Worm (Caenorhabditis elegans): ENCODE measurements around the gene K06H6.4.

ce11 chrV:559940-560339 lies 19.1 kb upstream of the K06H6.4 start, which contains the start of gene srx-7:
- no peak for TF ChIP-seq klf-2 (GFP tag; conservative IDR thresholded peaks at IDR 0.05)
- no peak for TF ChIP-seq flt-1 (GFP tag; IDR thresholded peaks at IDR 0.05)
- TF ChIP-seq ref-1 (GFP tag; conservative IDR thresholded peaks at IDR 0.05) = no peak
- TF ChIP-seq med-1 (GFP tag; optimal IDR thresholded peaks at IDR 0.05; ENCODE audit: insufficient read depth) = no peak
- TF ChIP-seq ztf-29 (GFP tag; IDR thresholded peaks at IDR 0.05) = no peak
- no peak for TF ChIP-seq tab-1 (GFP tag; IDR thresholded peaks at IDR 0.05)
- no peak for TF ChIP-seq cog-1 (tag; optimal IDR thresholded peaks at IDR 0.05)
- no peak for TF ChIP-seq ztf-23 (GFP tag; IDR thresholded peaks at IDR 0.05)

Data from whole organism, midembryonic.